Worm (Caenorhabditis elegans) whole organism, L2 larva: ENCODE measurements around the gene nspg-1.

ENCODE experiments used
- C34F6.9 ChIP-seq: fragments of 150-350 bp; optimal IDR thresholded peaks from 2 replicates; lab custom pipeline; 2014; ENCODE audit warnings: missing biosample characterization, missing genetic modification characterization
- F13H6.1 ChIP-seq: sonication (generic microtip); optimal IDR thresholded peaks from 2 replicates; lab custom pipeline; 2016; ENCODE audit warnings: missing genetic modification characterization, missing compliant biosample characterization
- R02D3.7 ChIP-seq: fragments of 150-350 bp; optimal IDR thresholded peaks from 2 replicates; lab custom pipeline; 2014; ENCODE audit warnings: missing biosample characterization, missing genetic modification characterization
- Y55F3AM.14 ChIP-seq: fragments of 200-800 bp; sonication (Bioruptor generic); optimal IDR thresholded peaks from 2 replicates; lab custom pipeline; 2018; ENCODE audit warnings: mild to moderate bottlenecking, missing genetic modification characterization, missing compliant biosample characterization
- ZK546.5 ChIP-seq: sonication (generic microtip); optimal IDR thresholded peaks from 2 replicates; lab custom pipeline; 2017; ENCODE audit warnings: missing biosample characterization, missing genetic modification characterization
- alr-1 ChIP-seq: fragments of 150-350 bp; optimal IDR thresholded peaks from 2 replicates; lab custom pipeline; 2014; ENCODE audit warnings: missing biosample characterization, missing genetic modification characterization
- blmp-1 ChIP-seq: sonication (generic microtip); optimal IDR thresholded peaks from 2 replicates; lab custom pipeline; 2017; ENCODE audit warnings: missing genetic modification characterization, mild to moderate bottlenecking, missing compliant biosample characterization, antibody characterized with exemption, moderate library complexity; ENCODE audit not compliant: insufficient read depth
- ceh-16 ChIP-seq: fragments of 150-350 bp; optimal IDR thresholded peaks from 2 replicates; lab custom pipeline; 2014; ENCODE audit warnings: missing biosample characterization, missing genetic modification characterization
- ceh-82 ChIP-seq: fragments of 150-350 bp; optimal IDR thresholded peaks from 2 replicates; lab custom pipeline; 2014; ENCODE audit warnings: missing biosample characterization, missing genetic modification characterization
- crh-2 ChIP-seq: sonication (generic microtip); optimal IDR thresholded peaks from 2 replicates; lab custom pipeline; 2017; ENCODE audit warnings: missing biosample characterization, missing genetic modification characterization
- egl-27 ChIP-seq: sonication (generic microtip); optimal IDR thresholded peaks from 3 replicates; lab custom pipeline; 2017; ENCODE audit warnings: missing biosample characterization, missing genetic modification reagents, missing genetic modification characterization
- elt-3 ChIP-seq: sonication (generic microtip); optimal IDR thresholded peaks from 2 replicates; lab custom pipeline; 2017; ENCODE audit warnings: missing biosample characterization, missing genetic modification characterization
- fos-1 ChIP-seq: fragments of 150-350 bp; optimal IDR thresholded peaks from 2 replicates; lab custom pipeline; 2014; ENCODE audit warnings: missing biosample characterization, missing genetic modification characterization
- gmeb-1 ChIP-seq: fragments of 150-350 bp; optimal IDR thresholded peaks from 2 replicates; lab custom pipeline; 2014; ENCODE audit warnings: missing biosample characterization, missing genetic modification characterization
- lin-39 ChIP-seq: fragments of 150-350 bp; optimal IDR thresholded peaks from 2 replicates; lab custom pipeline; 2014; ENCODE audit warnings: missing biosample characterization, missing genetic modification reagents, missing genetic modification characterization
- lsy-2 ChIP-seq, 2 experiments: fragments of 150-350 bp in 1 of 2; sonication (generic microtip) in 1 of 2; optimal IDR thresholded peaks; 2 replicates each; lab custom pipeline; 2014 to 2017; ENCODE audit warnings: missing biosample characterization in 2 of 2, missing genetic modification characterization in 2 of 2
- mab-5 ChIP-seq: fragments of 150-350 bp; optimal IDR thresholded peaks from 2 replicates; lab custom pipeline; 2014; ENCODE audit warnings: missing biosample characterization, missing genetic modification characterization
- mbf-1 ChIP-seq: sonication (generic microtip); optimal IDR thresholded peaks from 2 replicates; lab custom pipeline; 2017; ENCODE audit warnings: missing biosample characterization, missing genetic modification characterization
- mdl-1 ChIP-seq, 2 experiments: fragments of 150-350 bp in 1 of 2; sonication (generic microtip) in 1 of 2; optimal IDR thresholded peaks; 2 replicates each; lab custom pipeline; 2017; ENCODE audit warnings: missing biosample characterization in 2 of 2, missing genetic modification characterization in 2 of 2
- nhr-10 ChIP-seq: sonication (generic microtip); optimal IDR thresholded peaks from 2 replicates; lab custom pipeline; 2017; ENCODE audit warnings: missing biosample characterization, missing genetic modification characterization
- nhr-11 ChIP-seq: fragments of 150-350 bp; optimal IDR thresholded peaks from 2 replicates; lab custom pipeline; 2014; ENCODE audit warnings: missing biosample characterization, missing genetic modification characterization
- nhr-12 ChIP-seq: fragments of 150-350 bp; optimal IDR thresholded peaks from 2 replicates; lab custom pipeline; 2014; ENCODE audit warnings: missing biosample characterization, missing genetic modification characterization
- nhr-129 ChIP-seq: fragments of 150-350 bp; optimal IDR thresholded peaks from 2 replicates; lab custom pipeline; 2014; ENCODE audit warnings: missing biosample characterization, missing genetic modification characterization
- nhr-23 ChIP-seq: fragments of 150-350 bp; optimal IDR thresholded peaks from 2 replicates; lab custom pipeline; 2014; ENCODE audit warnings: missing biosample characterization, missing genetic modification reagents, missing genetic modification characterization
- nhr-237 ChIP-seq: fragments of 150-350 bp; optimal IDR thresholded peaks from 2 replicates; lab custom pipeline; 2014; ENCODE audit warnings: missing biosample characterization, missing genetic modification characterization
- nhr-6 ChIP-seq: fragments of 150-350 bp; optimal IDR thresholded peaks from 2 replicates; lab custom pipeline; 2014; ENCODE audit warnings: missing biosample characterization, missing genetic modification characterization
- nhr-77 ChIP-seq: fragments of 150-350 bp; optimal IDR thresholded peaks from 2 replicates; lab custom pipeline; 2014; ENCODE audit warnings: missing biosample characterization, missing genetic modification characterization
- skn-1 ChIP-seq: sonication (generic microtip); optimal IDR thresholded peaks from 2 replicates; lab custom pipeline; 2017; ENCODE audit warnings: missing biosample characterization, missing genetic modification characterization
- sma-3 ChIP-seq: sonication (generic microtip); optimal IDR thresholded peaks from 2 replicates; lab custom pipeline; 2016; ENCODE audit warnings: missing genetic modification reagents, missing genetic modification characterization, missing compliant biosample characterization
- sma-9 ChIP-seq, 2 experiments: fragments of 150-350 bp in 1 of 2; sonication (generic microtip) in 1 of 2; optimal IDR thresholded peaks; 2 replicates each; lab custom pipeline; 2014 to 2016; ENCODE audit warnings: missing genetic modification characterization in 2 of 2, mild to moderate bottlenecking in 1 of 2, missing biosample characterization in 1 of 2, missing compliant biosample characterization in 1 of 2, missing genetic modification reagents in 1 of 2, moderate library complexity in 1 of 2
- unc-55 ChIP-seq: fragments of 150-350 bp; sonication (generic microtip); optimal IDR thresholded peaks from 3 replicates; lab custom pipeline; 2014; ENCODE audit warnings: missing biosample characterization, missing genetic modification reagents, missing genetic modification characterization
- unc-62 ChIP-seq: fragments of 150-350 bp; optimal IDR thresholded peaks from 2 replicates; lab custom pipeline; 2014; ENCODE audit warnings: missing biosample characterization, missing genetic modification reagents, missing genetic modification characterization
- ztf-1 ChIP-seq: fragments of 200-800 bp; sonication (Bioruptor generic); conservative IDR thresholded peaks from 2 replicates; pipeline ENCODE4 v1.3.6; 2022; ENCODE audit warnings: missing genetic modification characterization, missing compliant biosample characterization
- ztf-11 ChIP-seq: sonication (generic microtip); optimal IDR thresholded peaks from 2 replicates; lab custom pipeline; 2017; ENCODE audit warnings: missing biosample characterization, missing genetic modification characterization
- ztf-4 ChIP-seq: fragments of 150-350 bp; optimal IDR thresholded peaks from 2 replicates; lab custom pipeline; 2014; ENCODE audit warnings: missing biosample characterization, missing genetic modification characterization

The nspg-1 gene

DNA sequence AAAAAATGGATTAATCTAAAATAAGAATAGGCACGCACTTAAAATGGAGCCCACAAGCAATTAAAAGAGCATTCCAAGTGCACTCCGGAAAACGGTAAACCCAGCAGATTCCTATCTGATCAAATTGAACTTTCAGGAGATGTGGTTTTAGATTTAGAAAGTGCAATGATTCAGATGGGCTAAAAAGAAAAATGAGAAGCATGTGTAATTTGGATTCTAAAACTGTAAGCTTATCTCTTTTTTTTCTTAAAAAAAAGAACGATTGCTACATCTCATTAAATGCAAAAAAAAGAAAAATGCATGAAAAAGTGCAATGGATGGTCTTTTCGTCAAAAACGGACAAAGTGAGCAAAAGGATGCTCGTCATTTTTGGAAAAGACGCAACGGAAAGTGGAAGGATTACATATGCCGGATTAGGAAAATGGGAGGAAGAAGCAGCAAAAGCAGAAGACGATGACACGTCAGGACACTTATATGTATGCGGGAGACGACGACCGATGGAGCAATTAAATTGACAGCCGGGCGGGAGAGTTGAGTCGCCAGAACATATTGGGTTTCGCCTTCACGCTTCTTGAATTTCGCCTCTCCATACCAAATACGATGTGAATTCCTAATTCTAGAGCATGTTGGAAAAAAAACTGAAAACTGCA is 30.8 kb upstream of the nspg-1 start:
- TF ChIP-seq nhr-12 = no peak
- peak; percentile 0 for TF ChIP-seq C34F6.9 (tag; lab: Kevin White, UChicago)
- TF ChIP-seq mab-5 = peak; percentile 37
- peak; percentile 34 for TF ChIP-seq unc-55 (GFP tag; lab: Kevin White, UChicago)

DNA sequence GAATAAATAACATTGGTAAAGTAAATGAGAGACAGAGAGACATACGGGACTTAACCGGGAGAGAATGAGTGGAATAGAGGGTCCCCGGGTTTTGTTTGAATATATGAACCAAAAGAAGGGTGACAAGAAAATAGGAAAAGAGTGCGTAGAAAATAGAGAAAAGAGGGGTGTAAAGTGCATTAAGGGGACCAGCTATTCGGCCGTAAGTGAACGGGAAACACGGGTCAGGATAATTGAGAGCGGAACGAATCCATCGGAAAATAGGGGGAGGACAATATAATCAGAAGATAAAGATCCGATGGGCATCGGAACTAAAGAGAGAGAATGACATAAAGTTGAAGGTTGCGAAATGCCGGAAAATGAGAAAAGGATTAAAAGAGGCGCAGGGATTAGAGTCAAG is 29.4 kb upstream of the nspg-1 start:
- no peak for TF ChIP-seq ceh-82 (tag; lab: Kevin White, UChicago)
- TF ChIP-seq unc-55 (GFP tag; lab: Kevin White, UChicago) = peak; percentile 26

- TF ChIP-seq unc-55 (GFP tag; lab: Kevin White, UChicago) (no peak), nhr-6 (no peak), F13H6.1 (peak; percentile 15), nhr-129 (peak; percentile 14), alr-1 (no peak), ztf-11 (tag; lab: Kevin White, UChicago) (no peak), crh-2 (tag; lab: Kevin White, UChicago) (peak; percentile 22)
Measured at ce11 chrV:12896850-12897249, 29.0 kb upstream of the nspg-1 start.

ce11 chrV:12895772-12896171 is 27.9 kb upstream of the nspg-1 start, which contains the start of gene ttbk-7:
Gene ttbk-7 (minus strand): TSS chrV:12895872.
- TF ChIP-seq egl-27 (tag; lab: Kevin White, UChicago) = no peak
- TF ChIP-seq skn-1 (tag; lab: Kevin White, UChicago) = no peak
- TF ChIP-seq ceh-16 (tag; lab: Kevin White, UChicago) = no peak
- TF ChIP-seq Y55F3AM.14 (GFP tag; lab: Kevin White, UChicago) = no peak
- no peak for TF ChIP-seq sma-9 (GFP tag; optimal IDR thresholded peaks at IDR 0.05; lab: Kevin White, UChicago)
- no peak for TF ChIP-seq sma-9 (tag; optimal IDR thresholded peaks at IDR 0.05; lab: Kevin White, UChicago)
- no peak for TF ChIP-seq C34F6.9 (tag; lab: Kevin White, UChicago)

- TF ChIP-seq nhr-237 (no peak), nhr-23 (no peak), nhr-10 (tag; lab: Kevin White, UChicago) (no peak), blmp-1 (tag; lab: Kevin White, UChicago) (no peak), gmeb-1 (tag; lab: Kevin White, UChicago) (no peak), elt-3 (tag; lab: Kevin White, UChicago) (no peak), skn-1 (tag; lab: Kevin White, UChicago) (no peak), lin-39 (tag; lab: Kevin White, UChicago) (no peak), lsy-2 (tag; optimal IDR thresholded peaks at IDR 0.05; lab: Kevin White, UChicago) (no peak), ceh-82 (tag; lab: Kevin White, UChicago) (no peak), nhr-6 (no peak), ztf-1 (GFP tag; lab: Robert Waterston, UW) (no peak), mbf-1 (no peak), unc-55 (GFP tag; lab: Kevin White, UChicago) (no peak)
Measured at ce11 chrV:12885860-12886259, 18.0 kb upstream of the nspg-1 start, which contains the start of gene glb-24. Gene glb-24 (minus strand): TSS chrV:12885960.

DNA sequence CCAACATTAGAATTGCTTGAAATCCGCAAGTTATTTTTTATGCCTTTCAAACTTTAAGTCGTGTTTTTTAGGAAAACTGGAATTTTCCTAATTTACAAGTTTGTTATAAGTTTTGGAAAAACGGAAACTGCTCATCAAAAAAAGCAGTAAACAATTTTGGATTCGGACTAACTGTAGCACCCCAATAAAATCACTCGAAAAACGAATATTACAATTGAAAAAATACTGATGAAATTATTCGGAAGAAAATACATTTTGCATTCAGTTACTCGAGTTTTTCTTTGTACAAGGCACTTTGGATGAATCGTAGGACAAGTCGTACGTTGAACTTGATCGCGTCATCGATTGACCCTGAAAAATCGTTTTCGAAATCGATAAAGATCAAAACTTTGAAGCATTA is 14.5 kb upstream of the nspg-1 start:
- TF ChIP-seq alr-1 (no peak), sma-9 (GFP tag; optimal IDR thresholded peaks at IDR 0.05; lab: Kevin White, UChicago) (no peak), sma-9 (tag; optimal IDR thresholded peaks at IDR 0.05; lab: Kevin White, UChicago) (no peak), elt-3 (tag; lab: Kevin White, UChicago) (no peak), mdl-1 (tag; optimal IDR thresholded peaks at IDR 0.05; lab: Kevin White, UChicago) (no peak)

DNA sequence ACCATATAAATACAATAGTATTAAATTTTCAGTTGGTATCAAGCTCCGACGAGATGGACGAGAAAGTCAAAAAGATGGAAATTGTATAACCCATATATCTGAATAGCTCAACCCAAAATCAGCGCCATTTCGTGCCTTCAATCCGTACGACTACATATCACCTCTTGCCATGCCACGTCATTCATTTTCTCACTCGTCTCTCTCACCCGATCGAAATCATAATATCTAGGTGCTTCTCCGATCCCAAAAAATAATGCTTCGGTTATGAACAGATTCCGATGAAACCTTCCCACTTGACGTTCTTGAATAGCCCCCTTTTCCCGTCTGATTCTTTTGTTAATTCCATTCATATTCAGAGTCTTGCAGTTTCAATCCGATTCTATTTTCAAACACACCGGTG is 13.5 kb upstream of the nspg-1 start:
- TF ChIP-seq nhr-77 (tag; lab: Kevin White, UChicago) = no peak
- TF ChIP-seq blmp-1 (tag; lab: Kevin White, UChicago) = no peak
- no peak for TF ChIP-seq sma-3 (GFP tag; lab: Kevin White, UChicago)
- TF ChIP-seq ztf-4 (tag; lab: Kevin White, UChicago) = no peak
- TF ChIP-seq R02D3.7 (tag; lab: Kevin White, UChicago) = no peak
- TF ChIP-seq nhr-11 (tag; lab: Kevin White, UChicago) = no peak
- no peak for TF ChIP-seq unc-62
- no peak for TF ChIP-seq nhr-12
- TF ChIP-seq ZK546.5 (tag; lab: Kevin White, UChicago) = no peak
- TF ChIP-seq mab-5 = no peak
- no peak for TF ChIP-seq fos-1 (tag; lab: Kevin White, UChicago)
- TF ChIP-seq C34F6.9 (tag; lab: Kevin White, UChicago) = no peak
- no peak for TF ChIP-seq sma-9 (GFP tag; optimal IDR thresholded peaks at IDR 0.05; lab: Kevin White, UChicago)
- no peak for TF ChIP-seq sma-9 (tag; optimal IDR thresholded peaks at IDR 0.05; lab: Kevin White, UChicago)
- no peak for TF ChIP-seq mdl-1 (tag; optimal IDR thresholded peaks at IDR 0.05; lab: Kevin White, UChicago)
- TF ChIP-seq ceh-16 (tag; lab: Kevin White, UChicago) = no peak
- TF ChIP-seq alr-1 = no peak
